Fruit fly (Drosophila melanogaster) whole organism, prepupa: Measurements from ENCODE around the gene Aptx.

Experiments
- Blimp-1 ChIP-seq: fragments of 200-800 bp; sonication (Bioruptor generic); optimal IDR thresholded peaks from 3 replicates; lab custom pipeline; 2017; ENCODE audit warnings: missing biosample characterization, missing genetic modification characterization, mild to moderate bottlenecking, moderate library complexity, missing genetic modification reagents
- CG10631 ChIP-seq: fragments of 200-800 bp; sonication (Bioruptor generic); optimal IDR thresholded peaks from 2 replicates; lab custom pipeline; 2016; ENCODE audit warnings: missing biosample characterization, missing genetic modification characterization
- CG11294 ChIP-seq: fragments of 200-800 bp; sonication (Bioruptor generic); IDR thresholded peaks from 2 replicates; pipeline ENCODE4 v1.3.6; 2022; ENCODE audit warnings: missing biosample characterization, missing genetic modification characterization
- CG11762 ChIP-seq: fragments of 200-800 bp; sonication (Bioruptor generic); optimal IDR thresholded peaks from 3 replicates; lab custom pipeline; 2016; ENCODE audit warnings: missing biosample characterization, missing genetic modification characterization; ENCODE audit not compliant: insufficient read depth
- CG15336 ChIP-seq: fragments of 200-800 bp; sonication (Bioruptor generic); IDR thresholded peaks from 2 replicates; pipeline ENCODE4 v1.3.6; 2022; ENCODE audit warnings: missing biosample characterization, missing genetic modification characterization
- CG3032 ChIP-seq: fragments of 200-800 bp; optimal IDR thresholded peaks from 2 replicates; lab custom pipeline; 2019; ENCODE audit warnings: missing biosample characterization, mild to moderate bottlenecking, missing genetic modification characterization, moderate library complexity
- CG32006 ChIP-seq: fragments of 200-800 bp; sonication (Bioruptor generic); optimal IDR thresholded peaks from 3 replicates; lab custom pipeline; 2017; ENCODE audit warnings: missing biosample characterization, mild to moderate bottlenecking, missing genetic modification characterization
- CG3919 ChIP-seq: fragments of 200-800 bp; sonication (Bioruptor generic); optimal IDR thresholded peaks from 3 replicates; lab custom pipeline; 2016; ENCODE audit warnings: missing biosample characterization, missing genetic modification characterization
- CG6163 ChIP-seq: fragments of 200-800 bp; sonication (Bioruptor generic); IDR thresholded peaks from 3 replicates; pipeline ENCODE4 v1.3.6; 2022; ENCODE audit warnings: missing biosample characterization, missing genetic modification characterization
- CG6792 ChIP-seq: fragments of 200-800 bp; sonication (Bioruptor generic); optimal IDR thresholded peaks from 3 replicates; lab custom pipeline; 2016; ENCODE audit warnings: missing biosample characterization, missing genetic modification characterization
- CG6808 ChIP-seq: fragments of 200-800 bp; sonication (Bioruptor generic); optimal IDR thresholded peaks from 3 replicates; lab custom pipeline; 2017; ENCODE audit warnings: missing biosample characterization, missing genetic modification characterization, mild to moderate bottlenecking, moderate library complexity, missing genetic modification reagents
- CG7368 ChIP-seq: fragments of 200-800 bp; sonication (Bioruptor generic); optimal IDR thresholded peaks from 3 replicates; lab custom pipeline; 2016; ENCODE audit warnings: missing biosample characterization, missing genetic modification characterization
- CG8119 ChIP-seq: fragments of 200-800 bp; sonication (Bioruptor generic); IDR thresholded peaks from 3 replicates; pipeline ENCODE4 v1.3.6; 2022; ENCODE audit warnings: missing biosample characterization, missing genetic modification characterization
- Eip75B ChIP-seq: fragments of 200-800 bp; sonication (Bioruptor generic); optimal IDR thresholded peaks from 3 replicates; lab custom pipeline; 2016; ENCODE audit warnings: missing biosample characterization, missing genetic modification characterization
- Ets96B ChIP-seq: fragments of 200-800 bp; optimal IDR thresholded peaks from 2 replicates; lab custom pipeline; 2019; ENCODE audit warnings: missing biosample characterization, mild to moderate bottlenecking, missing genetic modification characterization, moderate library complexity
- Gug ChIP-seq: fragments of 200-800 bp; sonication (Bioruptor generic); IDR thresholded peaks from 2 replicates; pipeline ENCODE4 v1.3.6; 2022; ENCODE audit warnings: missing biosample characterization, missing genetic modification characterization
- Hr4 ChIP-seq: fragments of 200-800 bp; sonication (Bioruptor generic); optimal IDR thresholded peaks from 3 replicates; lab custom pipeline; 2016; ENCODE audit warnings: missing biosample characterization, missing genetic modification characterization
- Met ChIP-seq: fragments of 200-800 bp; sonication (Bioruptor generic); optimal IDR thresholded peaks from 3 replicates; lab custom pipeline; 2016; ENCODE audit warnings: missing biosample characterization, missing genetic modification characterization
- OdsH ChIP-seq: fragments of 200-800 bp; sonication (Bioruptor generic); optimal IDR thresholded peaks from 3 replicates; lab custom pipeline; 2016; ENCODE audit warnings: missing biosample characterization, missing genetic modification characterization
- Smox ChIP-seq: fragments of 200-800 bp; sonication (Bioruptor generic); optimal IDR thresholded peaks from 3 replicates; lab custom pipeline; 2016; ENCODE audit warnings: missing biosample characterization, missing genetic modification characterization
- Sox102F ChIP-seq: fragments of 200-800 bp; sonication (Bioruptor generic); optimal IDR thresholded peaks from 2 replicates; lab custom pipeline; 2016; ENCODE audit warnings: missing biosample characterization, mild to moderate bottlenecking, missing genetic modification characterization
- Sox14 ChIP-seq: fragments of 200-800 bp; sonication (Bioruptor generic); optimal IDR thresholded peaks from 3 replicates; lab custom pipeline; 2016; ENCODE audit warnings: missing biosample characterization, missing genetic modification characterization
- achi ChIP-seq: fragments of 200-800 bp; sonication (Bioruptor generic); optimal IDR thresholded peaks from 3 replicates; lab custom pipeline; 2016; ENCODE audit warnings: missing biosample characterization, missing genetic modification characterization
- acj6 ChIP-seq: fragments of 200-800 bp; sonication (Bioruptor generic); optimal IDR thresholded peaks from 3 replicates; lab custom pipeline; 2016; ENCODE audit warnings: missing biosample characterization, missing genetic modification characterization
- cyc ChIP-seq: fragments of 200-800 bp; sonication (Bioruptor generic); optimal IDR thresholded peaks from 3 replicates; lab custom pipeline; 2016; ENCODE audit warnings: missing biosample characterization, missing genetic modification characterization
- eg ChIP-seq: fragments of 200-800 bp; sonication (Bioruptor generic); IDR thresholded peaks from 3 replicates; pipeline ENCODE4 v1.3.6; 2022; ENCODE audit warnings: missing biosample characterization, missing genetic modification characterization
- esn ChIP-seq: fragments of 200-800 bp; sonication (Bioruptor generic); optimal IDR thresholded peaks from 2 replicates; lab custom pipeline; 2016; ENCODE audit warnings: missing biosample characterization, mild to moderate bottlenecking, missing genetic modification characterization, moderate library complexity
- fkh ChIP-seq: fragments of 200-800 bp; sonication (Bioruptor generic); optimal IDR thresholded peaks from 3 replicates; lab custom pipeline; 2017; ENCODE audit warnings: missing biosample characterization, mild to moderate bottlenecking, missing genetic modification characterization, moderate library complexity
- net ChIP-seq: fragments of 200-800 bp; sonication (Bioruptor generic); optimal IDR thresholded peaks from 3 replicates; lab custom pipeline; 2016; ENCODE audit warnings: missing biosample characterization, missing genetic modification characterization
- salr ChIP-seq, 2 experiments: fragments of 200-800 bp; sonication (Bioruptor generic); optimal IDR thresholded peaks; 3 replicates each; lab custom pipeline; 2016 to 2018; ENCODE audit warnings: missing biosample characterization in 2 of 2, missing genetic modification characterization in 2 of 2, mild to moderate bottlenecking in 1 of 2
- ss ChIP-seq, 2 experiments: fragments of 200-800 bp; sonication (Bioruptor generic); optimal IDR thresholded peaks; 2 replicates in 1 of 2; 3 replicates in 1 of 2; lab custom pipeline; 2017 to 2018; ENCODE audit warnings: mild to moderate bottlenecking in 2 of 2, missing biosample characterization in 2 of 2, missing genetic modification characterization in 2 of 2, moderate library complexity in 1 of 2
- svp ChIP-seq: fragments of 200-800 bp; sonication (Bioruptor generic); peaks from one replicate; lab custom pipeline; 2016; ENCODE audit warnings: missing biosample characterization, missing genetic modification characterization
- vri ChIP-seq: fragments of 200-800 bp; sonication (Bioruptor generic); optimal IDR thresholded peaks from 3 replicates; lab custom pipeline; 2016; ENCODE audit warnings: missing biosample characterization, mild to moderate bottlenecking, missing genetic modification characterization

The Aptx gene

dm6 chr3R:19377125-19377524 lies 26.1 kb upstream of the Aptx start, which contains the start of gene CG31245:
TSS of gene CG31245 (minus strand) at chr3R:19377225.
- TF ChIP-seq Sox102F (no peak), CG10631 (no peak), net (no peak), CG6163 (GFP tag; lab: Robert Waterston, UW) (no peak), CG3919 (GFP tag; lab: Kevin White, UChicago) (no peak), fkh (GFP tag; lab: Kevin White, UChicago) (no peak), CG8119 (GFP tag; lab: Robert Waterston, UW) (no peak), CG6808 (GFP tag; lab: Kevin White, UChicago) (no peak), Smox (GFP tag; lab: Kevin White, UChicago) (no peak), svp (GFP tag; lab: Kevin White, UChicago) (no peak), Eip75B (GFP tag; lab: Kevin White, UChicago) (no peak), achi (no peak), eg (GFP tag; lab: Robert Waterston, UW) (no peak)

DNA sequence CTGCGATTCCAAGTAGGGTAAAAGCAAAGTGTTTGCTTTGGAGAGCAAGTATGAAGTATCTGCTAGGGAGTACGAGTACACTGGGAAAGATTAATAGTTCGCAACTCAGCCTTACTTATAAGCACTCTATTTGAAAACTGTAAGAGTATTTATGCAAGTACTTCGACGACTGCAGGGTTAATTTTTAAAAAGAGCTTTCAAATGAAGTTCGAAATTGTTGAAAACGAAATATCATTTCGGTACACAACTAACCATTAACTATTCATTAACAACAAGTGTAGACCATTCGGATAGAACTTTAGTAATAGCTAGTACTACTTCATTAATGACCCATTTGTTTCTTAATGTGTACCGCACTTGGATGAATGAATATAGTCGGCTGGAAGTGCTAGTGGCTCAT lies 20.0 kb upstream of the Aptx start:
- TF ChIP-seq CG3032 (tag; lab: Kevin White, UChicago): no peak
- TF ChIP-seq esn (GFP tag; lab: Kevin White, UChicago): no peak
- peak; percentile 41 for TF ChIP-seq CG10631
- TF ChIP-seq salr (GFP tag; optimal IDR thresholded peaks at IDR 0.05; lab: Kevin White, UChicago): no peak
- peak; percentile 26 for TF ChIP-seq OdsH (GFP tag; lab: Kevin White, UChicago)
- TF ChIP-seq Hr4 (GFP tag; lab: Kevin White, UChicago): peak; percentile 39
- peak; percentile 15 for TF ChIP-seq Eip75B (GFP tag; lab: Kevin White, UChicago)
- no peak for TF ChIP-seq Blimp-1 (GFP tag; lab: Kevin White, UChicago)
- peak; percentile 9 for TF ChIP-seq achi
- no peak for TF ChIP-seq Smox (GFP tag; lab: Kevin White, UChicago)
- TF ChIP-seq CG32006: peak; percentile 57
- no peak for TF ChIP-seq Sox102F
- no peak for TF ChIP-seq CG6792 (GFP tag; lab: Kevin White, UChicago)

DNA sequence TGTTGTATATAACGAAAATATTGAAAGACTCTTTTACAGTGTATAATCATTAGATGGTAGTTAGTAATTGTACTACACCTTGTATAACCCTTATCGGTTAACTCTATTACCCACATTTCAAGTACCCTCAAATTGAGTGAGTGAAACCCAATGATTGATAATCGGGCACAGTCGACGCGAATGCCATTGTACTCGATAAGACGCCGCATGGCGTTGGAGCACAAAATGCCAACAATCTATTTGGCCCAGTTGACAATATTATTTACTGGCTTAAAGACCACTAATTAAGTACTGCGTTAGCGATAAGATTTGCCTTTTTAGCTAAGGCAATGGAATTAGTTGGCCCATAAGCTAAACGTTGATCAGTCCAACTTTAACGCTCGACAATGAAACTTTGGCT lies 15.6 kb upstream of the Aptx start, which contains the start of gene CG3734:
Gene CG3734, plus strand, starts transcription at position 254 of the 400 bp plus-strand sequence.
- TF ChIP-seq vri (GFP tag; lab: Kevin White, UChicago) (peak; percentile 73), CG3919 (GFP tag; lab: Kevin White, UChicago) (no peak)

DNA sequence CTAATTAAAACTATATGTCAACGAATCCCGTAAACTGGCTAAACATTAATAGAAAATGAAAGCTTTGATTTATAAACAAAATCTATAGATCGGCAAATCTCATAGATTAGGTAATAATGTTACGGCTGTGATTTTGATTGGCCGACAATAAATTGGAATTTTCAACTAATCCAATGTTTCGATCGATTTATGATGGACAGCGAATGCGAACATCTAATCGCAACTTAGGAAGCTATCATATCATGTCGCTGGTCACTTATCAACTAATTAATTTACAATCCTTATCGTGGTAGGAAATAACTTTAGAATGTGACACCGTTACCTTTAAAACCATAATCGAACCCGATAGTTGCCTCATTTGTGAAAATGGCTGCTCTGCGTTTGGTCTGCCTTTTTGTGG lies 13.3 kb upstream of the Aptx start, which contains the start of gene CG18493:
Gene CG18493, plus strand, starts transcription at position 352 of the 400 bp plus-strand sequence.
- TF ChIP-seq Met (GFP tag; lab: Kevin White, UChicago): no peak
- no peak for TF ChIP-seq CG7368 (GFP tag; lab: Kevin White, UChicago)
- TF ChIP-seq ss (GFP tag; optimal IDR thresholded peaks at IDR 0.05; lab: Kevin White, UChicago): no peak
- TF ChIP-seq, all 60 proteins: peak for 0

DNA sequence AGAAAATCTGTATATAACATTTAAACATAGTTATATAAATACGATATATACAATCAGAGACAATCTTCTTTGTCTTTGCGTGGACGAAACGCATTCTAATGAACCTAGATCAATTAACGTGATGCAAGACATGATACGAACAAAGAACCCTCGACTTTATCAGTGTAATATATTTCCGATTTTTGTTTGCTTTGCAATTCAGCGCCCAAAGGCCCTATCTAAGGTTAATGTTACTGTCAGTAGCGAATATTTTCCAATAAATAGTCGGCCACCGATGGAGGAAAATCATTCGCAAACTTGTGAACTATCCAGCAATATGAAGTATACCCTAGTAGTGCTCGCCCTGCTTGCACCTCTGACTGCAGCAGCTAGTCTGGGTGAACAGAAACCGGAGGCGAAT lies 10.2 kb upstream of the Aptx start, which contains the start of gene CG3739:
Gene CG3739, plus strand, starts transcription at position 301 of the 400 bp plus-strand sequence.
- TF ChIP-seq Eip75B (GFP tag; lab: Kevin White, UChicago) (no peak), fkh (GFP tag; lab: Kevin White, UChicago) (no peak), net (no peak), CG3919 (GFP tag; lab: Kevin White, UChicago) (no peak), ss (GFP tag; optimal IDR thresholded peaks at IDR 0.05; lab: Kevin White, UChicago) (no peak), CG32006 (no peak), Ets96B (no peak), cyc (GFP tag; lab: Kevin White, UChicago) (no peak), Gug (GFP tag; lab: Robert Waterston, UW) (no peak), CG15336 (no peak), CG11762 (GFP tag; lab: Kevin White, UChicago) (no peak), Sox14 (GFP tag; lab: Kevin White, UChicago) (no peak), CG11294 (no peak), Blimp-1 (GFP tag; lab: Kevin White, UChicago) (no peak), acj6 (GFP tag; lab: Kevin White, UChicago) (no peak)
